Worm (Caenorhabditis elegans): Measurements from ENCODE around the gene F23H12.5.

F23H12.5 gene

ce11 chrV:12400677-12401236 is 42.3 kb downstream of the F23H12.5 start, which contains the start of the genes K01D12.20 and miga-1:
Gene K01D12.20 (minus strand): TSS chrV:12400814.
Gene miga-1 (minus strand): TSS chrV:12400859.
- TF ChIP-seq sma-9 (GFP tag; optimal IDR thresholded peaks at IDR 0.05) (peak; percentile 61), sma-9 (tag; optimal IDR thresholded peaks at IDR 0.05) (no peak), sem-4 (tag; optimal IDR thresholded peaks at IDR 0.05) (peak; percentile 12), ztf-4 (tag; optimal IDR thresholded peaks at IDR 0.05) (no peak), lsy-2 (tag; optimal IDR thresholded peaks at IDR 0.05) (peak in 1 of 2 experiments; percentile 65), crh-2 (tag; optimal IDR thresholded peaks at IDR 0.05) (peak; percentile 9), R02D3.7 (tag; optimal IDR thresholded peaks at IDR 0.05) (peak; percentile 89), C34F6.9 (tag; optimal IDR thresholded peaks at IDR 0.05) (peak; percentile 57), unc-55 (GFP tag; optimal IDR thresholded peaks at IDR 0.05) (peak; percentile 54), ZK546.5 (tag; optimal IDR thresholded peaks at IDR 0.05) (no peak), egl-27 (tag; optimal IDR thresholded peaks at IDR 0.05) (no peak), nhr-129 (tag; optimal IDR thresholded peaks at IDR 0.05) (peak; percentile 13)

DNA sequence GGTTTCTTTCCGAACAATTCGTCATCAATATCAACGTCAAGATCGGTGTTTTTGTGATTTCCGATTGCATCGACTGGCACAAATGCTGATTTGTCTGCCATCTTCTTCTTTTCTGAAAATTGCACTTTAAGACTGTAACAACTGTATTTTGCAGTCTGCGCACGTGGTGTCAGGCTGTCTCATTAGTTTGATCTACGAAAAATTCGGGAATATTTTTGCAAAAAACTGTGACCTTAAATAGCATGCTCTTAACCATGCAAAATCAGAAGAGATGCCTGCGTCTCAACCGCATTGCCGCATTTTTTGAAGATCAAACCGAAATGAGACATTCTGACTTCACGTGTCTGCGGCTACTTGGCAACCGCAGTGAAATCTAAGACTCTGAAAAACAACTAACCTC is 42.9 kb downstream of the F23H12.5 start, which contains the start of gene K01D12.7:
K01D12.7 (minus strand) TSS at position 101 of the 400 bp plus-strand sequence.
- TF ChIP-seq nhr-25 (tag; optimal IDR thresholded peaks at IDR 0.05) (no peak), nhr-11 (tag; optimal IDR thresholded peaks at IDR 0.05) (no peak), sem-4 (tag; optimal IDR thresholded peaks at IDR 0.05) (no peak), unc-39 (tag; optimal IDR thresholded peaks at IDR 0.05) (no peak), ZK546.5 (tag; optimal IDR thresholded peaks at IDR 0.05) (no peak), nhr-23 (tag; optimal IDR thresholded peaks at IDR 0.05) (no peak), mdl-1 (tag; optimal IDR thresholded peaks at IDR 0.05) (no peak), nhr-129 (tag; optimal IDR thresholded peaks at IDR 0.05) (no peak), nhr-21 (tag; optimal IDR thresholded peaks at IDR 0.05) (no peak), C34F6.9 (tag; optimal IDR thresholded peaks at IDR 0.05) (no peak), fos-1 (tag; optimal IDR thresholded peaks at IDR 0.05) (no peak), ztf-1 (GFP tag; conservative IDR thresholded peaks at IDR 0.05) (no peak), ztf-4 (tag; optimal IDR thresholded peaks at IDR 0.05) (no peak), ceh-16 (tag; optimal IDR thresholded peaks at IDR 0.05) (no peak), blmp-1 (tag; optimal IDR thresholded peaks at IDR 0.05; ENCODE audit: insufficient read depth) (no peak), peb-1 (tag; optimal IDR thresholded peaks at IDR 0.05) (no peak)

- TF ChIP-seq ZK546.5 (tag; optimal IDR thresholded peaks at IDR 0.05) (no peak), nhr-23 (tag; optimal IDR thresholded peaks at IDR 0.05) (no peak), lin-13 (GFP tag; optimal IDR thresholded peaks at IDR 0.05) (no peak)
Observed at ce11 chrV:12402355-12402754, 43.9 kb downstream of the F23H12.5 start, which contains the start of gene K01D12.8. Gene K01D12.8 (plus strand): TSS chrV:12402655.

ce11 chrV:12404544-12404943 is 46.1 kb downstream of the F23H12.5 start, which contains the start of gene K01D12.9:
Gene K01D12.9 (minus strand): TSS chrV:12404644.
- no peak for TF ChIP-seq nhr-6 (tag; optimal IDR thresholded peaks at IDR 0.05)

- TF ChIP-seq snpc-4 (tag; optimal IDR thresholded peaks at IDR 0.05) (no peak), lsy-2 (tag; optimal IDR thresholded peaks at IDR 0.05) (no peak), nhr-12 (tag; optimal IDR thresholded peaks at IDR 0.05) (no peak)
Observed at ce11 chrV:12405929-12406328, 47.5 kb downstream of the F23H12.5 start, which contains the start of gene K01D12.10. Gene K01D12.10 (plus strand): TSS chrV:12406229.

DNA sequence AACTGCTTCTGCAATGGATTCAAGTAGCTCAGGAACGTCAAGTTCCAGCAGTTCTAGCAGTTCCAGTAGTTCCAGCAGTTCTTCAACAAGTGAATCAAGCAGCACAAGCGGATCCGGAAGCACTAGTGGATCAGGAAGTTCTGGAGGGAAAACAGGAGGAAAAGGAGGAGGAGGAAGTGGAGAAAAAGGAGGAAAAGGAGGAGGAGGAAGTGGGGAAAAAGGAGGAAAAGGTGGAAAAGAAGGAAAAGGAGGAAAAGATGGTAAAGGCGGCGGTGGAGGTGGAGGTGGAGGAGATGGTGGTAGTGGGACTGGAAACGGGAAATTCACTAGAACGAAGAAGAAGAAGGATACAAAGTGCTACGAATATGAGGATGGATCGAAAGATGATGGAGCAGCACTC is 48.1 kb downstream of the F23H12.5 start:
- TF ChIP-seq ztf-11 (tag; optimal IDR thresholded peaks at IDR 0.05) (no peak), blmp-1 (tag; optimal IDR thresholded peaks at IDR 0.05; ENCODE audit: insufficient read depth) (no peak), nhr-237 (tag; optimal IDR thresholded peaks at IDR 0.05) (no peak), nhr-129 (tag; optimal IDR thresholded peaks at IDR 0.05) (no peak), unc-55 (GFP tag; optimal IDR thresholded peaks at IDR 0.05) (no peak), nhr-6 (tag; optimal IDR thresholded peaks at IDR 0.05) (no peak), lsy-2 (tag; optimal IDR thresholded peaks at IDR 0.05) (no peak), ceh-82 (tag; optimal IDR thresholded peaks at IDR 0.05) (no peak), C34F6.9 (tag; optimal IDR thresholded peaks at IDR 0.05) (no peak), ztf-4 (tag; optimal IDR thresholded peaks at IDR 0.05) (no peak), gmeb-1 (tag; optimal IDR thresholded peaks at IDR 0.05) (no peak), lin-13 (GFP tag; optimal IDR thresholded peaks at IDR 0.05) (no peak), mbf-1 (tag; optimal IDR thresholded peaks at IDR 0.05) (no peak), lin-11 (tag; optimal IDR thresholded peaks at IDR 0.05) (no peak), peb-1 (tag; optimal IDR thresholded peaks at IDR 0.05) (no peak), crh-2 (tag; optimal IDR thresholded peaks at IDR 0.05) (no peak), fos-1 (tag; optimal IDR thresholded peaks at IDR 0.05) (no peak)
